Fruit fly (Drosophila melanogaster): ENCODE results near the gene CG17919.
A peak's percentile ranks its signal among the peaks of the same experiment; 100 is the strongest.

The CG17919 gene

DNA sequence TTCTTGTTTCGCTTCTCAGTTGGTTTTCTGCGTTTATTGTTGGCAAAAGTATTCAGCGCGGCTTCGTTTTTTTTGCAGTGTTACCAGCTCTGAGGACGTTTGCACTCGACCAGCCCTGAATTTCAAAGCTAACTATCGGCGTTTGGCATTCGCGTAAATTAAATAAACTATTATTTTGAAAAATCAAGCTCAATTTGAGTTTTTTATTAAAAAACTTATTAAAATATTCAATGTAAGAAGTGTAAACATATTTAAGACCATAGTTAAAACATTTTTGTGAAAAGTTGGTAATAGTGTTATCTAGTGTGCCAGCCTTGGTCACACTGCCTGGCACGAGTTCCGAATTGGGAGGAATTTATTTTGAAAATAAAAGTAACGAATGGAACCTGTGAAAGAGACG, 2.0 kb downstream of the CG17919 start, which contains the start of the genes SmD2 and CG18048 (continued):
- TF ChIP-seq Abd-B (GFP tag; optimal IDR thresholded peaks at IDR 0.05) = peak; percentile 5
- TF ChIP-seq danr (GFP tag; IDR thresholded peaks at IDR 0.05) = no peak
- TF ChIP-seq Ets65A (GFP tag) = no peak
- TF ChIP-seq hkb (optimal IDR thresholded peaks at IDR 0.05) = peak; percentile 43
- TF ChIP-seq hkb (GFP tag; IDR thresholded peaks at IDR 0.05) = no peak
- TF ChIP-seq CG10959 (GFP tag; IDR thresholded peaks at IDR 0.05) = no peak
- TF ChIP-seq CG6254 (GFP tag; optimal IDR thresholded peaks at IDR 0.05) = peak; percentile 43
- TF ChIP-seq CG31441 (GFP tag; IDR thresholded peaks at IDR 0.05) = peak; percentile 33; the same call in 1 of the 2 replicates
- peak; percentile 92 for TF ChIP-seq MBD-R2 (GFP tag; IDR thresholded peaks at IDR 0.05)
- no peak for TF ChIP-seq Trl (optimal IDR thresholded peaks at IDR 0.05)
- TF ChIP-seq Trl (GFP tag; optimal IDR thresholded peaks at IDR 0.05) = no peak
- no peak for TF ChIP-seq CG8765 (GFP tag; IDR thresholded peaks at IDR 0.05)
- peak; percentile 45 for TF ChIP-seq CG17829 (tag; optimal IDR thresholded peaks at IDR 0.05)
- TF ChIP-seq CHES-1-like (GFP tag; optimal IDR thresholded peaks at IDR 0.05) = peak; percentile 6
- no peak for TF ChIP-seq CG32772 (GFP tag; IDR thresholded peaks at IDR 0.05)
- TF ChIP-seq CG15696 (tag; optimal IDR thresholded peaks at IDR 0.05) = no peak
- TF ChIP-seq pzg (GFP tag; optimal IDR thresholded peaks at IDR 0.05) = peak; percentile 69
- no peak for TF ChIP-seq CG14050 (GFP tag; IDR thresholded peaks at IDR 0.05)
- TF ChIP-seq crp (GFP tag; optimal IDR thresholded peaks at IDR 0.05) = no peak
- no peak for TF ChIP-seq dmrt99B (tag; optimal IDR thresholded peaks at IDR 0.05)
- peak; percentile 72 for TF ChIP-seq Max (GFP tag; optimal IDR thresholded peaks at IDR 0.05)
- no peak for TF ChIP-seq CG1602 (GFP tag; optimal IDR thresholded peaks at IDR 0.05)
- no peak for TF ChIP-seq chn (GFP tag; optimal IDR thresholded peaks at IDR 0.05)
- TF ChIP-seq C15 (GFP tag; IDR thresholded peaks at IDR 0.05) = no peak
- TF ChIP-seq CG7928 (GFP tag; optimal IDR thresholded peaks at IDR 0.05) = peak; percentile 93
- TF ChIP-seq Sry-δ (GFP tag; optimal IDR thresholded peaks at IDR 0.05) = peak; percentile 72
- TF ChIP-seq CG8290 (GFP tag; optimal IDR thresholded peaks at IDR 0.05) = peak; percentile 10
- no peak for TF ChIP-seq CG8290 (tag; optimal IDR thresholded peaks at IDR 0.05)
- TF ChIP-seq wor (GFP tag; IDR thresholded peaks at IDR 0.05) = no peak
- peak; percentile 64 for TF ChIP-seq E2f2 (GFP tag; IDR thresholded peaks at IDR 0.05)
- TF ChIP-seq CG17361 (GFP tag; IDR thresholded peaks at IDR 0.05) = peak; percentile 57; the same call in 1 of the 3 replicates
- TF ChIP-seq nerfin-1 (tag; optimal IDR thresholded peaks at IDR 0.05) = peak; percentile 68
- no peak for TF ChIP-seq B-H1 (GFP tag; IDR thresholded peaks at IDR 0.05)
- no peak for TF ChIP-seq CG7556 (GFP tag; optimal IDR thresholded peaks at IDR 0.05)
- TF ChIP-seq CG8281 (tag; optimal IDR thresholded peaks at IDR 0.05) = no peak
- TF ChIP-seq nerfin-2 (GFP tag; IDR thresholded peaks at IDR 0.05; ENCODE audit: partially characterized antibody) = peak; percentile 54; the same call in 1 of the 2 replicates
- peak; percentile 67 for TF ChIP-seq CG17186 (GFP tag; optimal IDR thresholded peaks at IDR 0.05)
- peak; percentile 72 for TF ChIP-seq HLH4C (GFP tag; IDR thresholded peaks at IDR 0.05; ENCODE audit: partially characterized antibody)
- TF ChIP-seq Mes4 (GFP tag; optimal IDR thresholded peaks at IDR 0.05) = no peak
- peak; percentile 56 for TF ChIP-seq Dp (GFP tag; optimal IDR thresholded peaks at IDR 0.05)
- no peak for TF ChIP-seq Ada2b (GFP tag; IDR thresholded peaks at IDR 0.05)
- TF ChIP-seq en (GFP tag; optimal IDR thresholded peaks at IDR 0.05) = no peak
- peak; percentile 74 for TF ChIP-seq Doc3 (GFP tag; IDR thresholded peaks at IDR 0.05; ENCODE audit: partially characterized antibody)
- no peak for TF ChIP-seq insv (GFP tag; optimal IDR thresholded peaks at IDR 0.05)
- peak; percentile 13 for TF ChIP-seq CG1603 (tag; optimal IDR thresholded peaks at IDR 0.05)
- TF ChIP-seq CG16813 (GFP tag; IDR thresholded peaks at IDR 0.05; ENCODE audit: partially characterized antibody) = peak; percentile 84
- peak; percentile 54; the same call in 1 of the 2 replicates for TF ChIP-seq CG3847 (GFP tag; IDR thresholded peaks at IDR 0.05)
- peak; percentile 50 for TF ChIP-seq Deaf1 (tag; optimal IDR thresholded peaks at IDR 0.05)
- TF ChIP-seq Neu2 (GFP tag; optimal IDR thresholded peaks at IDR 0.05; ENCODE audit: borderline replicate concordance) = no peak
- TF ChIP-seq Kr (GFP tag; optimal IDR thresholded peaks at IDR 0.05) = no peak
- TF ChIP-seq Poxn (GFP tag; IDR thresholded peaks at IDR 0.05) = no peak
- peak; percentile 27 for TF ChIP-seq CG13775 (GFP tag; optimal IDR thresholded peaks at IDR 0.05)

All from whole organism, embryonic.